Fruit fly (Drosophila melanogaster): ENCODE results near the gene CG33995.
A peak's percentile ranks its signal among the peaks of the same experiment; 100 is the strongest.

Gene CG33995

DNA sequence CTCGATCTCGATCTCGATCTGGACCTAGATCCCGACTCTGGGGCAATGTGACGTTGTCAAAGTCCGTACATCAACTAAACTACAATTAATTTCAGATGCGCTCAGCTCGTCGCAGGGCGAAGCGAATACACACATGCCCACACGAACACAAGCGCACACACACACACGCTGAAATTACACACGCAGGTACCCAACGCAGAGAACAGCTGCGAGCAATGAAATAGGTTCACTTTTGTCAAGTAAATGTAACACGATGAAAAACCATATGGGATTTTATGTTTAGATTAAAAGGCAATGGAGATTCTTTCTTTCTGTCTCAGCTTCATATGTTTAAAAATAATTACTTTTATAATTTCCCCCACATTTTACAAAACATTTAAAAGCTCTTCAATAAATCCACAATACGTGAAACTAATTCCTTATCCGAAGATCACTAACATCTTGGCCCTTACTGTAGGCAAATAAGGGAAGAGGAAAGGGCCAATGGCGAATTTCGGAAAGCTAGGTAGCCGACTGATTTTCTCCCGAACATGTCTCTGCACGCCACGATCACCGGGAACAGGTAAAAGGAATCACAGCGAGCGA lies 42.7 kb upstream of the CG33995 start (continued):
- TF ChIP-seq CG10979 (tag; optimal IDR thresholded peaks at IDR 0.05) (peak; percentile 90), vnd (GFP tag; IDR thresholded peaks at IDR 0.05; ENCODE audit: partially characterized antibody) (no peak), Aef1 (GFP tag; IDR thresholded peaks at IDR 0.05) (peak; percentile 59), CG2129 (GFP tag; IDR thresholded peaks at IDR 0.05; ENCODE audit: partially characterized antibody) (no peak), CG7745 (tag; optimal IDR thresholded peaks at IDR 0.05) (peak; percentile 30), CkIIα-i1 (GFP tag; IDR thresholded peaks at IDR 0.05) (no peak), B-H1 (GFP tag; IDR thresholded peaks at IDR 0.05) (peak; percentile 58), CG5245 (GFP tag; optimal IDR thresholded peaks at IDR 0.05) (peak; percentile 56), CG1647 (GFP tag; optimal IDR thresholded peaks at IDR 0.05) (peak; percentile 61), CG8944 (GFP tag; optimal IDR thresholded peaks at IDR 0.05) (peak; percentile 44), p53 (GFP tag; optimal IDR thresholded peaks at IDR 0.05) (peak; percentile 97), hbn (GFP tag; IDR thresholded peaks at IDR 0.05; ENCODE audit: partially characterized antibody) (no peak), CG4617 (GFP tag; optimal IDR thresholded peaks at IDR 0.05; ENCODE audit: borderline replicate concordance) (peak; percentile 34), BEAF-32 (GFP tag; optimal IDR thresholded peaks at IDR 0.05) (no peak), Bgb (GFP tag; IDR thresholded peaks at IDR 0.05; ENCODE audit: partially characterized antibody) (no peak), grau (tag; optimal IDR thresholded peaks at IDR 0.05) (peak; percentile 68), CG32767 (GFP tag; IDR thresholded peaks at IDR 0.05) (peak; percentile 82), gsb (GFP tag; IDR thresholded peaks at IDR 0.05) (peak; percentile 52; the same call in 1 of the 2 replicates), shn (GFP tag; optimal IDR thresholded peaks at IDR 0.05) (peak; percentile 31), aop (GFP tag; IDR thresholded peaks at IDR 0.05) (no peak; the same call in 1 of the 2 replicates), Trl (optimal IDR thresholded peaks at IDR 0.05) (no peak), Trl (GFP tag; optimal IDR thresholded peaks at IDR 0.05) (peak; percentile 26), ap (GFP tag; IDR thresholded peaks at IDR 0.05) (peak; percentile 26; the same call in 1 of the 2 replicates), CG2199 (GFP tag; IDR thresholded peaks at IDR 0.05) (peak; percentile 7; the same call in 1 of the 3 replicates), CG16815 (GFP tag; optimal IDR thresholded peaks at IDR 0.05) (peak; percentile 90), CG4404 (GFP tag; IDR thresholded peaks at IDR 0.05) (peak; percentile 81), cwo (GFP tag; optimal IDR thresholded peaks at IDR 0.05) (peak; percentile 74), Gsc (GFP tag; IDR thresholded peaks at IDR 0.05) (peak; percentile 50), CG17359 (tag; optimal IDR thresholded peaks at IDR 0.05) (peak; percentile 76), CG4707 (GFP tag; optimal IDR thresholded peaks at IDR 0.05) (peak; percentile 69), dmrt99B (tag; optimal IDR thresholded peaks at IDR 0.05) (peak; percentile 86), crol (GFP tag; IDR thresholded peaks at IDR 0.05) (no peak), lola (GFP tag; optimal IDR thresholded peaks at IDR 0.05) (peak in 1 of 3 experiments; percentile 94), Lhr (GFP tag; optimal IDR thresholded peaks at IDR 0.05) (peak; percentile 40), mam (GFP tag; optimal IDR thresholded peaks at IDR 0.05) (peak; percentile 70), CG11696 (GFP tag; IDR thresholded peaks at IDR 0.05) (peak; percentile 99), amos (GFP tag; IDR thresholded peaks at IDR 0.05; ENCODE audit: partially characterized antibody) (no peak), CG15073 (GFP tag; optimal IDR thresholded peaks at IDR 0.05) (no peak), CG10321 (GFP tag; IDR thresholded peaks at IDR 0.05) (no peak), CG14710 (tag; optimal IDR thresholded peaks at IDR 0.05) (peak; percentile 87), CG9797 (GFP tag; optimal IDR thresholded peaks at IDR 0.05) (peak; percentile 11), CG10274 (GFP tag; optimal IDR thresholded peaks at IDR 0.05) (peak; percentile 38), Antp (GFP tag; optimal IDR thresholded peaks at IDR 0.05) (peak; percentile 75), ac (GFP tag; optimal IDR thresholded peaks at IDR 0.05) (peak; percentile 82), Sry-δ (GFP tag; optimal IDR thresholded peaks at IDR 0.05) (peak; percentile 20), sd (tag; optimal IDR thresholded peaks at IDR 0.05) (peak; percentile 53), Sox100B (GFP tag; optimal IDR thresholded peaks at IDR 0.05) (peak; percentile 85), phol (tag; optimal IDR thresholded peaks at IDR 0.05) (peak; percentile 84), trem (tag; optimal IDR thresholded peaks at IDR 0.05) (peak; percentile 79), ci (GFP tag; IDR thresholded peaks at IDR 0.05) (peak; percentile 84)

Data from whole organism, embryonic.